Worm (Caenorhabditis elegans): Measurements from ENCODE around the gene T22D1.17.

The T22D1.17 gene

ce11 chrIV:6905428-6905827 is 369 bp upstream of the T22D1.17 start:
- no peak for TF ChIP-seq fkh-6 (tag; optimal IDR thresholded peaks at IDR 0.05)
- TF ChIP-seq sox-2 (GFP tag; IDR thresholded peaks at IDR 0.05): no peak
- no peak for TF ChIP-seq tbx-7 (tag; optimal IDR thresholded peaks at IDR 0.05)

DNA sequence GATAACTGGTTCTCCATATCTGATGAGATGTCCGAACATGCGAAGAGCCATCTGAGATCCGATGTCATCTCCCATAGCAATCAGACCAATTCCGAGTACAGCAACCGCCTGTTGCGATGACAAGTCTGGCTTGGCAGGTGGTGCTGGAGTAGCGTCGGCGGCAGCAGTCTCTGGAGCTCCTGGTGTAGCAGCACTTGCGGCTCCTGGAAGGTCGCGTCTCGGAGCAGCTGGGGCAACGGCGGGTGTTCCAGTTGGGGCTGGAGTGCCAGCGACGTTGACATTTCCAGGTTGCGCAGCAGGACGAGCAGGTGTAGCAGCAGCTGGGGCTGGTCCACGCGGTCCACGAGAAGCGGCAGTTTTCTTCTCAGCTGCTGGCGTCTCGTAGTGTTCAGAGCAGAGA is 1.7 kb downstream of the T22D1.17 start:
- no peak for TF ChIP-seq unc-55 (GFP tag; optimal IDR thresholded peaks at IDR 0.05)
- TF ChIP-seq ceh-6 (GFP tag; optimal IDR thresholded peaks at IDR 0.05): no peak
- TF ChIP-seq ceh-22 (tag; optimal IDR thresholded peaks at IDR 0.05): no peak
- TF ChIP-seq madf-2 (tag; optimal IDR thresholded peaks at IDR 0.05): no peak
- TF ChIP-seq mec-3 (tag; optimal IDR thresholded peaks at IDR 0.05; ENCODE audit: borderline replicate concordance): peak; percentile 24
- TF ChIP-seq C08G9.2 (tag; optimal IDR thresholded peaks at IDR 0.05): peak; percentile 28

ce11 chrIV:6909863-6910733 is 4.3 kb downstream of the T22D1.17 start, which contains the start of the genes rpn-1 and ribo-1:
rpn-1 (minus strand) TSS chrIV:6909913.
ribo-1 (plus strand) TSS chrIV:6910683.
- TF ChIP-seq hlh-8 (tag; optimal IDR thresholded peaks at IDR 0.05) (no peak), ceh-19 (GFP tag; optimal IDR thresholded peaks at IDR 0.05) (no peak), pha-4 (tag; optimal IDR thresholded peaks at IDR 0.05) (no peak), unc-3 (GFP tag; conservative IDR thresholded peaks at IDR 0.05) (no peak), unc-3 (tag; optimal IDR thresholded peaks at IDR 0.05) (no peak), dve-1 (tag; optimal IDR thresholded peaks at IDR 0.05) (no peak), ama-1 (optimal IDR thresholded peaks at IDR 0.05) (no peak), hlh-13 (GFP tag; optimal IDR thresholded peaks at IDR 0.05) (no peak), pros-1 (tag; optimal IDR thresholded peaks at IDR 0.05) (no peak), C08G9.2 (tag; optimal IDR thresholded peaks at IDR 0.05) (no peak), K09A11.1 (tag; optimal IDR thresholded peaks at IDR 0.05; ENCODE audit: insufficient read depth) (no peak), fax-1 (tag; optimal IDR thresholded peaks at IDR 0.05) (no peak), zip-5 (tag; optimal IDR thresholded peaks at IDR 0.05) (no peak), pat-9 (tag; optimal IDR thresholded peaks at IDR 0.05) (no peak), elt-2 (tag; optimal IDR thresholded peaks at IDR 0.05) (no peak), npax-4 (tag; optimal IDR thresholded peaks at IDR 0.05) (no peak), fkh-10 (GFP tag; optimal IDR thresholded peaks at IDR 0.05) (no peak), nfya-1 (tag; optimal IDR thresholded peaks at IDR 0.05) (no peak), nhr-11 (tag; optimal IDR thresholded peaks at IDR 0.05) (no peak), ceh-9 (tag; optimal IDR thresholded peaks at IDR 0.05) (no peak)

DNA sequence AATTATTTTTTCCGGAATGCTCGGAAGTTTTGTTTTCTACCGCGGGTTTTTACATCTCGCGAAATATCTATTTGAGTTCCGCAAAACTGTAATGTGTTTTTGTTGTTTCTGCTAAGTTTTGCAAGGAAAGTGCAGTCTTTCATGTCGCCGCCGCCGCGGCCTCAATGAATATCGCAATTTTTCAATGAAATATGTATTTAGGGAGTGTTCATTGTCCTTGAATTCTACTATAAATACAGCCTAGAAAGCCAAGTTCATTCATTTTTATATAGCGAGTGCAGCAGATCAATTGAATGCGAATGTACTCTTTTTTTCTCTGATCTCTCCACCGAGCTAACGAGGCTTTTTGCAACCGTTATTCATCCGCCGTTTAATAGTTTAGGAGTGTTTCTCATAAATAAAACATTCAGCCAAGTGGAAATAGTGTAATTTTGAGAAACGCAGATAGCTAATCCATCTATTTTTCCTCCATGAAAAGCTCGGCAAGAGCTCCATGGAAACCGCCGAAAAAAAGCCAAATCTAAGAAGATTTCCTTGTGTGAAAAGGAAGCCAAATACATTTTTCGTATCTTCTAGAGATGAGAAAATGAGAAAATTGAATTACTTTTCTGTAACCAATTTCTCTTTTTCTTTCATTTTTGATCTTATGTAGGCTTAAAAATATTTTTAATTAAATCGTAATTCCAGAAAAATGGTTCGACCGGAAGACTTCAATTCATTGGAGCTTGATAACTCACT is 7.2 kb downstream of the T22D1.17 start, which contains the start of gene T22D1.3:
Gene T22D1.3, plus strand, starts transcription at position 688 of the 738 bp plus-strand sequence.
- TF ChIP-seq ceh-9 (tag; optimal IDR thresholded peaks at IDR 0.05): no peak
- peak; percentile 28 for TF ChIP-seq ama-1 (optimal IDR thresholded peaks at IDR 0.05)
- TF ChIP-seq ceh-48 (tag; optimal IDR thresholded peaks at IDR 0.05): no peak
- TF ChIP-seq pha-4 (tag; optimal IDR thresholded peaks at IDR 0.05): no peak
- no peak for TF ChIP-seq dmd-4 (tag; optimal IDR thresholded peaks at IDR 0.05; ENCODE audit: borderline replicate concordance)
- TF ChIP-seq unc-3 (GFP tag; conservative IDR thresholded peaks at IDR 0.05): no peak
- no peak for TF ChIP-seq unc-3 (tag; optimal IDR thresholded peaks at IDR 0.05)

DNA sequence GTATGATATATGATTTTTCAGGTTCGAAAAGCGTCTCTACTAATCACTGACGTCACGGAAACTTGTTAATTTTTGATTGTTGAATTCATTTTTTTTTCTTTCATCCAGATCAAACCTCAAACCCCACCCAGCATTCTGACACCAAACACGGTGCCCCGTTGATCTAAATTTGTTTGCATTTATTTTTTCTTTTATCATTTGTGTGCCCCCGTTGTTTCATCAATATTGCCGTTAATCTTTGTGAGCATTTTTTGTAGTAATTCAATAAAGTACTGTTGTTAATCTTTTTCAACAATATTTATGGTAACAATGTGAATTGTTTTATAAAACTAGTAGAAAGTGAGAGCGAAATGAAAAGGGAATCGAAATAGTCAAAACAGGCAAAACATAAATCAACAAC is 11.0 kb downstream of the T22D1.17 start:
- TF ChIP-seq npax-4 (tag; optimal IDR thresholded peaks at IDR 0.05) (no peak), gmeb-2 (tag; optimal IDR thresholded peaks at IDR 0.05) (no peak)

All from whole organism, late embryonic.